Fruit fly (Drosophila melanogaster): ENCODE results near the gene CG17991.

Gene CG17991

dm6 chr3R:27273118-27274062 is 32.3 kb downstream of the CG17991 start, which contains the start of gene CG5934 (continued):
- TF ChIP-seq ftz-f1 (GFP tag; optimal IDR thresholded peaks at IDR 0.05): no peak
- TF ChIP-seq CG4730 (GFP tag; IDR thresholded peaks at IDR 0.05): no peak
- peak; percentile 44 for TF ChIP-seq lilli (GFP tag; optimal IDR thresholded peaks at IDR 0.05)
- TF ChIP-seq CG42726 (GFP tag; IDR thresholded peaks at IDR 0.05; ENCODE audit: partially characterized antibody): no peak
- no peak for TF ChIP-seq bbx (GFP tag; IDR thresholded peaks at IDR 0.05; ENCODE audit: partially characterized antibody)
- no peak for TF ChIP-seq CG4328 (GFP tag; optimal IDR thresholded peaks at IDR 0.05)
- TF ChIP-seq CG17912 (GFP tag; optimal IDR thresholded peaks at IDR 0.05): peak; percentile 1
- no peak for TF ChIP-seq CG15073 (GFP tag; optimal IDR thresholded peaks at IDR 0.05)
- TF ChIP-seq Opbp (GFP tag; IDR thresholded peaks at IDR 0.05; ENCODE audit: partially characterized antibody): peak; percentile 54; the same call in 1 of the 3 replicates
- peak; percentile 17 for TF ChIP-seq Meics (GFP tag; optimal IDR thresholded peaks at IDR 0.05)
- peak; percentile 35 for TF ChIP-seq maf-S (GFP tag; optimal IDR thresholded peaks at IDR 0.05)
- peak; percentile 30 for TF ChIP-seq Fer2 (tag; optimal IDR thresholded peaks at IDR 0.05)
- TF ChIP-seq CG30403 (GFP tag; optimal IDR thresholded peaks at IDR 0.05): peak; percentile 41
- TF ChIP-seq Ets65A (GFP tag): peak; percentile 95
- no peak for TF ChIP-seq Trl (optimal IDR thresholded peaks at IDR 0.05)
- peak; percentile 61 for TF ChIP-seq Trl (GFP tag; optimal IDR thresholded peaks at IDR 0.05)
- peak; percentile 18; the same call in 1 of the 3 replicates for TF ChIP-seq zfh1 (GFP tag; IDR thresholded peaks at IDR 0.05)
- TF ChIP-seq her (GFP tag; optimal IDR thresholded peaks at IDR 0.05): peak; percentile 31
- TF ChIP-seq CG8290 (GFP tag; optimal IDR thresholded peaks at IDR 0.05): peak; percentile 46
- no peak for TF ChIP-seq CG8290 (tag; optimal IDR thresholded peaks at IDR 0.05)
- TF ChIP-seq crp (GFP tag; optimal IDR thresholded peaks at IDR 0.05): peak in 1 of 2 experiments; percentile 72
- TF ChIP-seq dpn (GFP tag; optimal IDR thresholded peaks at IDR 0.05): peak in 1 of 2 experiments; percentile 32
- peak; percentile 75 for TF ChIP-seq slbo (GFP tag; IDR thresholded peaks at IDR 0.05)
- TF ChIP-seq sim (GFP tag; IDR thresholded peaks at IDR 0.05): no peak
- TF ChIP-seq CG3281 (GFP tag; optimal IDR thresholded peaks at IDR 0.05): peak; percentile 29
- 0 out of 3 replicates have a peak, but pooled peaks have one; percentile 40 for TF ChIP-seq Dbx (GFP tag; IDR thresholded peaks at IDR 0.05)
- TF ChIP-seq sug (tag; optimal IDR thresholded peaks at IDR 0.05): peak; percentile 26
- TF ChIP-seq so (GFP tag; IDR thresholded peaks at IDR 0.05): 0 out of 3 replicates have a peak, but pooled peaks have one; percentile 27
- peak; percentile 2 for TF ChIP-seq CG8388 (GFP tag; optimal IDR thresholded peaks at IDR 0.05)
- TF ChIP-seq CG2889 (GFP tag; IDR thresholded peaks at IDR 0.05): no peak
- peak; percentile 28 for TF ChIP-seq Dad (GFP tag; optimal IDR thresholded peaks at IDR 0.05)
- peak; percentile 14 for TF ChIP-seq sqz (GFP tag; optimal IDR thresholded peaks at IDR 0.05)
- TF ChIP-seq sob (GFP tag; IDR thresholded peaks at IDR 0.05): peak; percentile 42
- peak; percentile 42 for TF ChIP-seq Sry-δ (GFP tag; optimal IDR thresholded peaks at IDR 0.05)
- TF ChIP-seq lola (GFP tag; optimal IDR thresholded peaks at IDR 0.05): no peak
- peak; percentile 32; the same call in 1 of the 2 replicates for TF ChIP-seq Ptx1 (GFP tag; IDR thresholded peaks at IDR 0.05)
- TF ChIP-seq bsh (GFP tag; optimal IDR thresholded peaks at IDR 0.05): no peak
- TF ChIP-seq ttk (GFP tag; IDR thresholded peaks at IDR 0.05): peak; percentile 48; the same call in 1 of the 2 replicates
- peak; percentile 42 for TF ChIP-seq ind (GFP tag; optimal IDR thresholded peaks at IDR 0.05)
- TF ChIP-seq Max (GFP tag; optimal IDR thresholded peaks at IDR 0.05): no peak
- TF ChIP-seq Sox100B (GFP tag; optimal IDR thresholded peaks at IDR 0.05): peak; percentile 34
- peak; percentile 56 for TF ChIP-seq CG2116 (GFP tag; optimal IDR thresholded peaks at IDR 0.05)
- 0 out of 3 replicates have a peak, but pooled peaks have one; percentile 20 for TF ChIP-seq CG16813 (GFP tag; IDR thresholded peaks at IDR 0.05; ENCODE audit: partially characterized antibody)
- TF ChIP-seq gce (GFP tag; IDR thresholded peaks at IDR 0.05): no peak
- peak; percentile 32 for TF ChIP-seq Abd-B (GFP tag; optimal IDR thresholded peaks at IDR 0.05)
- peak; percentile 4 for TF ChIP-seq CG8924 (tag; optimal IDR thresholded peaks at IDR 0.05)
- peak; percentile 40 for TF ChIP-seq Atf-2 (GFP tag; optimal IDR thresholded peaks at IDR 0.05)
- peak; percentile 51 for TF ChIP-seq nom (GFP tag; optimal IDR thresholded peaks at IDR 0.05)
